Fruit fly (Drosophila melanogaster) whole organism, larva: ENCODE results near the gene CG44001.

Source experiments
- noc ChIP-seq: fragments of 200-800 bp; sonication (Bioruptor generic); optimal IDR thresholded peaks from 3 replicates; lab custom pipeline; 2019; ENCODE audit warnings: missing biosample characterization, mild to moderate bottlenecking, missing genetic modification characterization, moderate library complexity

Gene CG44001

DNA sequence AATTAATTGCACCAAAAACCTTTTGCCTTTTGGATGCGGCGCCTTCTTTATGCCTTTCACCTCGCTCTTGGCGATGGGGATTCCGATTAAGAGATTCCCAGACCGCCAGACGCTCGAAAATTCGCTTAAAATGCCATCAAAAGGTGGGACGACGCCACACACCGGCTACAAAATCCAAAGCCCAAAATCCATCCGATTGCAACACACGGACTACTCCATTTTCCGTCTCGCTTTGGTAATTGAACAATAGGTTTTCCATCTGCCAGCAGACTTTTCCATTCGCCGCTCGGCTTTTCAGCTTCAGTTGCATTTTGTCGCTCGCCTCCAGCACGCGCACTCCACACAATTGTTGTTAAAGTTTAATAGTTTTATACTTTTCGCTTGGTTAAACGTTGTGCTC, 17.4 kb downstream of the CG44001 start, which contains the start of gene qtc:
TSS of gene qtc (plus strand) at position 301 of the 400 bp plus-strand sequence.
- no peak for TF ChIP-seq noc

DNA sequence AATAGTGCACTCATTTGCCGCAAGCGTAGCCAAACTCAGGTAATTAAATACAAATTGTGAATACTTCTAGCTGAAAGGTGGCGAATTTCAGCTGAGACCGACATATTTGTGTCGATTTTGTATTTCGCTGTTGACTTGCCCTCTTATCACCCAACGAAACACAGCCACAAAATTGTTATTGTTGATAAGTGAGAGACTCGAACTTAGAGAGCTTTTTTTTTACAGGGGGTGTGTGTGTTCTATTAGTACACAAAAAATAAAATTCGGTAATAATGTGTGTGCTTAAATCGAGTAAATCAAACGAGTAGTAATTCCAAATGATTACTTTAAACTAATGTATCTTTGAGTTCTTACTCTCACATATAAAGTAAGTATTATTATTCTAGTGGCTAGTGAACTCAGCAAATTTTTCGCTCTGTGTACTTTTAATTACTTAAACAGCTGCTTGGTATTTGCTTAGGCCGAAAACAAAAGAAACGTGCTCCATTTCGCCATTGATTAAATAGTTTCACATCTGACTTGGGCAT, 17.9 kb downstream of the CG44001 start:
- TF ChIP-seq noc = peak; percentile 90

- TF ChIP-seq noc = no peak
Measured at dm6 chr2L:5062799-5063404, 19.8 kb downstream of the CG44001 start.

dm6 chr2L:5063936-5064335, 20.9 kb downstream of the CG44001 start:
- no peak for TF ChIP-seq noc

- TF ChIP-seq noc = peak; percentile 20
Measured at dm6 chr2L:5070797-5071579, 27.9 kb downstream of the CG44001 start, which contains the start of gene RpL37A. Gene RpL37A, plus strand, starts transcription at chr2L:5070957.

dm6 chr2L:5072357-5072756, 29.3 kb downstream of the CG44001 start:
- TF ChIP-seq noc = no peak

DNA sequence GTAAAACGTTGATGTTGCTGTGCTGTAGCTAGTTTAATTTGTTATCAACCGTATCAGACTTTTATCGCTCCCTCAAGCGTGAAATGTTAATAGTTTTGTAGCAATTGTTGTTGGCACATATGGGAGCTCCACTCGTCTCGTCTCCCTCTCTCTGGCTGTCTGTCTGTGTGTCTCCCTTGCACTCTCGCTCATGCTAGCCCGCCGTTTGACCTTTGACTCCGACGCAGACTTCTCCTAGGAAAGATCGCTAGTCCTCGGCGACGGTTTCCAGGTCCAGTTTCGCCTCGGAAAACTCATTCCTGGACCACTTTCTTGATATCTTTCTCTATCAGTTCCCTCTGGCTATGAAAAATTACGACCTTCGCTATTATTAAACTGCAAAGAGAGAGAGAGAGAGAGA, 36.1 kb downstream of the CG44001 start:
- no peak for TF ChIP-seq noc

dm6 chr2L:5080225-5080867, 37.3 kb downstream of the CG44001 start:
- TF ChIP-seq noc = peak; percentile 19

DNA sequence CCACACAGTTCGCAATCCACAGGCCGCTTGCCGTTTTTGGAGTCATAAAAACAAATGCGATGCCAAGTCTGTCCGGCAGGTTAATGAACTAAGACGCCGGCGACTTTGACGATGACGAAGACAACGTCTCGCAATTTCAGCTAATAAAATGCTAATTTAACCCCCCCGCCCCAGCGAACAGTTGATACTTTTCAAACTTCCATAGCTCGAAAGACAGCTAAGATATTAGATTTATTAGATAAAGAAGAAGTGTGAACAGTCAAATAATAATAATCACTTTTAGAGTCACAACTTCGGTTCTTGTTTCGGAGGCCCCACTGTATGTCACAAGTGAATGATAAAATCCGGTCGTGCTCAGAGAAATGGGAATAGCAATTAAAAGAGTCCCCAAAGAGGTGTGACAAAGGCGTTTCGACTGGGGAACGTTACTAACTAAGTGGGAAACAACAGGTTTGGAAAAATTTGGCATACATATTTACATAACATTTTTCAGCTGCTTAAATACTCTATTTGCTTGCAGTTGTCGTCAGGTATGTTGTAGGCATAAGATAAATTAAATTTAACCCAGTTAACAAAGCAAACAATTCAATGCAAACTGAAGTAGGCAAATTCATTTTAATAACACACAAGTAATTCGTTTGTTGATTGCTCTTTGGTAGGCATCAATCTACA, 41.7 kb downstream of the CG44001 start:
- peak; percentile 76 for TF ChIP-seq noc

- peak; percentile 46 for TF ChIP-seq noc
Measured at dm6 chr2L:5085561-5085960, 42.5 kb downstream of the CG44001 start.

dm6 chr2L:5086905-5087522, 43.9 kb downstream of the CG44001 start:
- peak; percentile 77 for TF ChIP-seq noc

DNA sequence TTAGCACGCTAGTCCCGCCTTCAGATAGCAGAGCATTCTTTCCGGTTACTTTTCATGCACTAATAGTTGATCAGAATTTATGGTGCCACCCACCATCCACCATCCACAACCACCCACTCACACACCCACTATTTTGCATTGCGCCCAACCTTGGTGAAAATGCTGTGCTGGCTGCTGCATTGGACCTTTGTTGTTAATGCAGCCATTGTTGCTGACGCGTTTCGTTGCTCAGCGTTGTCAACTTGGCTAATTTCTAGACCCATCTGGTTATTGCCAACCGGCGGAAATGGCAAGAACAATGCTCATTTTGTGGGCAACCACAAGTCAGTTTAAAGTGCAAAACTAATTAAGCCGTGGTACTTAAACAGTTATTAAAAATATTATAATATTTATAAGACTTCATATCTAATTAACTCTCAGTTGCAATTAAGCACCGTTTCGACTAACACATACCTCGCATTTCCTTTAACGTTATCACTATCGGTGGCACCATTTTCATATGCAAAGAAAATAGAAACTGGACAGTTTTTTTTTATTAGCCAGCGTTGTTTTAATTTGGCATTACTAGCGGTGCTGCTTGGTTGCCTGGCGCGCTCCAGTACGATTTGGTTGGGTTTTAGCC, 45.7 kb downstream of the CG44001 start:
- TF ChIP-seq noc = no peak

DNA sequence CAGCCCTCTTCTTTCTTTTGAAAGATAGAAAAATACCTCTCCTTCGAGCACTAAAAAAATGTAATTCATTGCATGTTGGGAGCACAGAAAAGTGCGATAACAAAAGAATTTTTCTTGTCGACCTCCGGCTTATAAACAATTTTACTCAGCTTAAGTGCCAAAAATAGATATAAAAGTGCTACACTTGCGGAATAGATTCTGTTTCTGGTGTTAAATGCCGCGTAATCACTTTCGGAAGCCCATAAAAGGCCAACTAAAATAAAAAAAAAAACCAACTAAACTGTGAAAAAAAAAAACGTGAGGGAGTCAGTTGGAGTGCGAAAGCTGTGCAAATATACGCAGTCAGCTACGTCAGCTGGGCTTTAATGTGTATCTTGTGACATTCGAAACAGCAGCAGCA, 46.6 kb downstream of the CG44001 start:
- no peak for TF ChIP-seq noc

DNA sequence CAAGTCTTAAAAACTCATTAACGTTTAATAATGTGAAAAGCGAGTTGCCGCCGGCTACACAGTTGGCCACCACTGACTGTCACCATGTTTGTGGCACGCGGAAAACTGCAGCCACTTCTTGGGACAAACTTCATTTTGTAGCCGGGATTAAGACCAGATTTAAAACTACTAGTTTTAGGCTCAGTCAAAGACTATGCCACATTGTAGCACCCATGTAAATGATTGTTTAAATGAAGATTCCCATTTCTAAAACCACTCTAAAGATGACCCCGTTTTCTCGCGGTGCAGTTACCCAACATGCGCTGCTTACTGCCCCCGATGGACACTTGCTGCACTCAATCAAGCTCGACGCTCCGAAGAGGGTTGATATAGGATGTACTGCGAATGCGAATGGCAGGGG, 47.3 kb downstream of the CG44001 start:
- TF ChIP-seq noc = no peak

DNA sequence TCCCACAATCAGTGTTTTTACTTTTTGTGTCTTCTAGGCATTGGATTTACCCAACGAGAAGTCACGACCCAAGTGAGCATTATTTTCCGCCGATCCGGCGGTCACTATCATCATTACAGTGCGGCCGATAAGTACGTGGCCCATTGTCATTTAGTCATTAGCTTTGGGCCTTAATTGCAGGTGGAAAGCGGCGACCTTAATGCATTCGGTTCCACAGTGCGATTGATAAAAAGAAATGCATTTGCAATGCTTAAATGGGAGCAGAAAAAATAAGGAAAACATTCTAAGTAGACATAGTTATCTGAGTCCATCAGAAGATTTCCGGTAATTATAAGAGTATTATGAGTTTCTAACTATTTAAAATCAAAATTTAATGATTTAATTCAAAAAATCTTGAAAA, 49.1 kb downstream of the CG44001 start:
- TF ChIP-seq noc = peak; percentile 11

- TF ChIP-seq noc = no peak
Measured at dm6 chr2L:5092597-5092991, 49.5 kb downstream of the CG44001 start.
